Worm (Caenorhabditis elegans) whole organism, young adult: ENCODE results near the gene msp-51.

Experiments used
- B0261.1 ChIP-seq: sonication (generic microtip); optimal IDR thresholded peaks from 2 replicates; lab custom pipeline; 2016; ENCODE audit warnings: mild to moderate bottlenecking, missing genetic modification characterization, moderate library complexity, missing compliant biosample characterization
- F22D6.2 ChIP-seq: sonication (generic microtip); optimal IDR thresholded peaks from 2 replicates; lab custom pipeline; 2016; ENCODE audit warnings: mild to moderate bottlenecking, missing genetic modification characterization, missing compliant biosample characterization
- F39B2.1 ChIP-seq: fragments of 200-800 bp; sonication (Bioruptor generic); IDR thresholded peaks from 2 replicates; pipeline ENCODE4 v1.3.6; 2022; ENCODE audit warnings: missing genetic modification reagents, missing genetic modification characterization, missing compliant biosample characterization
- aptf-3 ChIP-seq: fragments of 200-800 bp; sonication (Bioruptor generic); IDR thresholded peaks from 2 replicates; pipeline ENCODE4 v1.3.6; 2022; ENCODE audit warnings: missing genetic modification characterization, missing compliant biosample characterization
- athp-1 ChIP-seq: sonication (generic microtip); optimal IDR thresholded peaks from 2 replicates; lab custom pipeline; 2017; ENCODE audit warnings: mild to moderate bottlenecking, missing genetic modification characterization, missing compliant biosample characterization
- attf-3 ChIP-seq: fragments of 200-800 bp; sonication (Bioruptor generic); conservative IDR thresholded peaks from 2 replicates; pipeline ENCODE4 v1.3.6; 2022; ENCODE audit warnings: missing genetic modification reagents, missing genetic modification characterization, missing compliant biosample characterization
- bed-1 ChIP-seq: fragments of 200-800 bp; sonication (Bioruptor generic); IDR thresholded peaks from 2 replicates; pipeline ENCODE4 v1.3.6; 2022; ENCODE audit warnings: missing genetic modification reagents, missing genetic modification characterization, missing compliant biosample characterization
- dox-1 ChIP-seq: fragments of 200-800 bp; sonication (Bioruptor generic); IDR thresholded peaks from 2 replicates; pipeline ENCODE4 v1.3.6; 2022; ENCODE audit warnings: missing genetic modification reagents, missing genetic modification characterization, missing compliant biosample characterization
- dpl-1 ChIP-seq: fragments of 150-350 bp; optimal IDR thresholded peaks from 2 replicates; lab custom pipeline; 2014; ENCODE audit warnings: missing biosample characterization, missing genetic modification reagents, missing genetic modification characterization
- him-1 ChIP-seq: sonication (generic microtip); optimal IDR thresholded peaks from 2 replicates; lab custom pipeline; 2016; ENCODE audit warnings: missing genotype, missing genetic modification reagents, missing genetic modification characterization, missing compliant biosample characterization
- mxl-1 ChIP-seq: sonication (generic microtip); optimal IDR thresholded peaks from 2 replicates; lab custom pipeline; 2016; ENCODE audit warnings: missing genetic modification characterization, missing compliant biosample characterization
- tbp1 ChIP-seq: fragments of 200-800 bp; sonication (Bioruptor generic); optimal IDR thresholded peaks from 2 replicates; lab custom pipeline; 2018; ENCODE audit warnings: mild to moderate bottlenecking, missing genetic modification characterization, missing compliant biosample characterization
- unc-130 ChIP-seq: sonication (generic microtip); optimal IDR thresholded peaks from 2 replicates; lab custom pipeline; 2016; ENCODE audit warnings: missing genetic modification reagents, missing genetic modification characterization, missing compliant biosample characterization
- ztf-3 ChIP-seq: fragments of 200-800 bp; sonication (Bioruptor generic); optimal IDR thresholded peaks from 2 replicates; lab custom pipeline; 2018; ENCODE audit warnings: mild to moderate bottlenecking, missing genetic modification characterization, missing compliant biosample characterization

- TF ChIP-seq dox-1 = no peak
- no peak for TF ChIP-seq attf-3 (GFP tag; lab: Robert Waterston, UW)
- no peak for TF ChIP-seq ztf-3
- no peak for TF ChIP-seq F22D6.2 (tag; lab: Kevin White, UChicago)
- no peak for TF ChIP-seq mxl-1 (tag; lab: Kevin White, UChicago)
- no peak for TF ChIP-seq athp-1 (tag; lab: Kevin White, UChicago)
- no peak for TF ChIP-seq him-1
- TF ChIP-seq B0261.1 (tag; lab: Kevin White, UChicago) = no peak
- no peak for TF ChIP-seq bed-1 (GFP tag; lab: Robert Waterston, UW)
- no peak for TF ChIP-seq aptf-3 (GFP tag; lab: Robert Waterston, UW)
- no peak for TF ChIP-seq F39B2.1 (GFP tag; lab: Robert Waterston, UW)
- TF ChIP-seq tbp1 = no peak
- TF ChIP-seq unc-130 (GFP tag; lab: Kevin White, UChicago) = no peak
- no peak for TF ChIP-seq dpl-1 (GFP tag; lab: Kevin White, UChicago)
Measured at ce11 chrIV:5294467-5294866, 673 bp downstream of the msp-51 start.
